Worm (Caenorhabditis elegans) whole organism, L4 larva: ENCODE data around the gene txt-18.
A peak's percentile ranks its signal among the peaks of the same experiment; 100 is the strongest.

Experiments used
- F10B5.3 ChIP-seq: sonication (generic microtip); optimal IDR thresholded peaks from 2 replicates; lab custom pipeline; 2016; ENCODE audit warnings: mild to moderate bottlenecking, missing genetic modification characterization, missing compliant biosample characterization
- F26F4.8 ChIP-seq: fragments of 200-800 bp; sonication (Bioruptor generic); conservative IDR thresholded peaks from 2 replicates; pipeline ENCODE4 v1.3.6; 2022; ENCODE audit warnings: missing genetic modification characterization, missing compliant biosample characterization
- F49E8.2 ChIP-seq: sonication (generic microtip); optimal IDR thresholded peaks from 2 replicates; lab custom pipeline; 2016; ENCODE audit warnings: missing compliant biosample characterization, mild to moderate bottlenecking, missing genetic modification characterization, borderline replicate concordance
- R02D3.7 ChIP-seq: fragments of 150-350 bp; sonication (generic microtip); optimal IDR thresholded peaks from 3 replicates; lab custom pipeline; 2014; ENCODE audit warnings: missing biosample characterization, missing genetic modification characterization
- T20F7.1 ChIP-seq: fragments of 200-800 bp; sonication (Bioruptor generic); optimal IDR thresholded peaks from 2 replicates; lab custom pipeline; 2018; ENCODE audit warnings: mild to moderate bottlenecking, missing genetic modification characterization, missing compliant biosample characterization
- Y48G9A.11 ChIP-seq: fragments of 200-800 bp; sonication (Bioruptor generic); IDR thresholded peaks from 2 replicates; pipeline ENCODE4 v1.3.6; 2022; ENCODE audit warnings: missing genetic modification reagents, missing genetic modification characterization, missing compliant biosample characterization
- Y5F2A.4 ChIP-seq: fragments of 200-800 bp; sonication (Bioruptor generic); optimal IDR thresholded peaks from 2 replicates; lab custom pipeline; 2018; ENCODE audit warnings: mild to moderate bottlenecking, missing genetic modification characterization, missing compliant biosample characterization
- ZK337.2 ChIP-seq: fragments of 200-800 bp; sonication (Bioruptor generic); IDR thresholded peaks from 2 replicates; pipeline ENCODE4 v1.3.6; 2022; ENCODE audit warnings: missing genetic modification reagents, missing genetic modification characterization, missing compliant biosample characterization
- aha-1 ChIP-seq: fragments of 150-350 bp; peaks from one replicate; lab custom pipeline; 2014; ENCODE audit warnings: missing biosample characterization, missing genetic modification characterization
- ama-1 ChIP-seq: fragments of 150-350 bp; optimal IDR thresholded peaks from 2 replicates; lab custom pipeline; 2014; ENCODE audit warnings: inconsistent platforms, mixed read lengths
- arid-1 ChIP-seq: fragments of 200-800 bp; sonication (Bioruptor generic); conservative IDR thresholded peaks from 2 replicates; pipeline ENCODE4 v1.3.6; 2022; ENCODE audit warnings: missing genetic modification reagents, missing genetic modification characterization, missing compliant biosample characterization
- ceh-20 ChIP-seq: fragments of 200-800 bp; sonication (Bioruptor generic); IDR thresholded peaks from 2 replicates; pipeline ENCODE4 v1.3.6; 2022; ENCODE audit warnings: missing genetic modification reagents, missing genetic modification characterization, missing compliant biosample characterization
- ceh-44 ChIP-seq: fragments of 200-800 bp; sonication (Bioruptor generic); IDR thresholded peaks from 2 replicates; pipeline ENCODE4 v1.3.6; 2022; ENCODE audit warnings: missing genetic modification reagents, missing genetic modification characterization, missing compliant biosample characterization
- ceh-82 ChIP-seq: sonication (generic microtip); optimal IDR thresholded peaks from 2 replicates; lab custom pipeline; 2017; ENCODE audit warnings: missing biosample characterization, missing genetic modification characterization
- cey-2 ChIP-seq: sonication (generic microtip); optimal IDR thresholded peaks from 3 replicates; lab custom pipeline; 2017; ENCODE audit warnings: missing genetic modification characterization, mild to moderate bottlenecking, missing compliant biosample characterization, antibody characterized with exemption, borderline replicate concordance; ENCODE audit not compliant: insufficient read depth
- ctbp-1 ChIP-seq: fragments of 200-800 bp; sonication (Bioruptor generic); IDR thresholded peaks from 2 replicates; pipeline ENCODE4 v1.3.6; 2022; ENCODE audit warnings: missing genetic modification reagents, missing genetic modification characterization, missing compliant biosample characterization
- daf-8 ChIP-seq: fragments of 200-800 bp; sonication (Bioruptor generic); IDR thresholded peaks from 2 replicates; pipeline ENCODE4 v1.3.6; 2022; ENCODE audit warnings: missing genetic modification characterization, missing compliant biosample characterization
- dmd-6 ChIP-seq: fragments of 200-800 bp; sonication (Bioruptor generic); IDR thresholded peaks from 2 replicates; pipeline ENCODE4 v1.3.6; 2022; ENCODE audit warnings: missing genetic modification reagents, missing genetic modification characterization, missing compliant biosample characterization
- egl-43 ChIP-seq: fragments of 200-800 bp; sonication (Bioruptor generic); IDR thresholded peaks from 2 replicates; pipeline ENCODE4 v1.3.6; 2022; ENCODE audit warnings: missing genetic modification reagents, missing genetic modification characterization, missing compliant biosample characterization
- fos-1 ChIP-seq: fragments of 150-350 bp; optimal IDR thresholded peaks from 2 replicates; lab custom pipeline; 2014; ENCODE audit warnings: missing biosample characterization, missing genetic modification characterization
- hif-1 ChIP-seq, 2 experiments: sonication (generic microtip); optimal IDR thresholded peaks; 2 replicates each; lab custom pipeline; 2016 to 2017; ENCODE audit warnings: missing compliant biosample characterization in 2 of 2, missing genetic modification characterization in 2 of 2, missing genetic modification reagents in 2 of 2, missing genotype in 2 of 2, mild to moderate bottlenecking in 1 of 2
- jun-1 ChIP-seq: fragments of 150-350 bp; optimal IDR thresholded peaks from 2 replicates; lab custom pipeline; 2014; ENCODE audit warnings: missing biosample characterization, missing genetic modification reagents, missing genetic modification characterization
- lin-1 ChIP-seq: fragments of 200-800 bp; sonication (Bioruptor generic); IDR thresholded peaks from 2 replicates; pipeline ENCODE4 v1.3.6; 2022; ENCODE audit warnings: missing genetic modification reagents, missing genetic modification characterization, missing compliant biosample characterization
- lin-13 ChIP-seq: fragments of 150-350 bp; optimal IDR thresholded peaks from 2 replicates; lab custom pipeline; 2014; ENCODE audit warnings: missing biosample characterization, missing genetic modification reagents, missing genetic modification characterization
- lin-15B ChIP-seq: fragments of 150-350 bp; sonication (generic microtip); optimal IDR thresholded peaks from 3 replicates; lab custom pipeline; 2014; ENCODE audit warnings: missing biosample characterization, missing genetic modification characterization
- lin-29 ChIP-seq: fragments of 200-800 bp; sonication (Bioruptor generic); IDR thresholded peaks from 2 replicates; pipeline ENCODE4 v1.3.6; 2022; ENCODE audit warnings: missing genetic modification reagents, missing genetic modification characterization, missing compliant biosample characterization
- lin-38 ChIP-seq: fragments of 200-800 bp; sonication (Bioruptor generic); IDR thresholded peaks from 2 replicates; pipeline ENCODE4 v1.3.6; 2022; ENCODE audit warnings: missing genetic modification reagents, missing genetic modification characterization, missing compliant biosample characterization
- lir-3 ChIP-seq: sonication (generic microtip); optimal IDR thresholded peaks from 2 replicates; lab custom pipeline; 2016; ENCODE audit warnings: mild to moderate bottlenecking, missing genetic modification characterization, missing compliant biosample characterization
- lsy-2 ChIP-seq, 2 experiments: fragments of 150-350 bp in 1 of 2; sonication (generic microtip) in 1 of 2; optimal IDR thresholded peaks; 2 replicates each; lab custom pipeline; 2014 to 2017; ENCODE audit warnings: missing biosample characterization in 2 of 2, missing genetic modification characterization in 2 of 2
- mep-1 ChIP-seq: fragments of 150-350 bp; sonication (generic microtip); optimal IDR thresholded peaks from 3 replicates; lab custom pipeline; 2014; ENCODE audit warnings: missing biosample characterization, missing genetic modification characterization
- mxl-3 ChIP-seq: fragments of 200-800 bp; sonication (Bioruptor generic); optimal IDR thresholded peaks from 2 replicates; lab custom pipeline; 2018; ENCODE audit warnings: mild to moderate bottlenecking, missing genetic modification characterization, missing compliant biosample characterization
- nhr-11 ChIP-seq: fragments of 150-350 bp; optimal IDR thresholded peaks from 2 replicates; lab custom pipeline; 2014; ENCODE audit warnings: missing biosample characterization, missing genetic modification characterization
- nhr-111 ChIP-seq: fragments of 200-800 bp; sonication (Bioruptor generic); optimal IDR thresholded peaks from 2 replicates; lab custom pipeline; 2018; ENCODE audit warnings: mild to moderate bottlenecking, missing genetic modification characterization, missing compliant biosample characterization
- nhr-237 ChIP-seq: sonication (generic microtip); optimal IDR thresholded peaks from 2 replicates; lab custom pipeline; 2017; ENCODE audit warnings: missing biosample characterization, missing genetic modification characterization
- nhr-76 ChIP-seq: fragments of 150-350 bp; optimal IDR thresholded peaks from 2 replicates; lab custom pipeline; 2014; ENCODE audit warnings: missing biosample characterization, missing genetic modification characterization
- php-3 ChIP-seq: fragments of 200-800 bp; sonication (Bioruptor generic); IDR thresholded peaks from 2 replicates; pipeline ENCODE4 v1.3.6; 2022; ENCODE audit warnings: missing genetic modification reagents, missing genetic modification characterization, missing compliant biosample characterization
- pqm-1 ChIP-seq: sonication (generic microtip); optimal IDR thresholded peaks from 2 replicates; lab custom pipeline; 2017; ENCODE audit warnings: missing biosample characterization, missing genetic modification characterization
- saeg-2 ChIP-seq: fragments of 200-800 bp; sonication (Bioruptor generic); IDR thresholded peaks from 2 replicates; pipeline ENCODE4 v1.3.6; 2022; ENCODE audit warnings: missing genetic modification reagents, missing genetic modification characterization, missing compliant biosample characterization
- spr-1 ChIP-seq: sonication (generic microtip); optimal IDR thresholded peaks from 2 replicates; lab custom pipeline; 2016; ENCODE audit warnings: mild to moderate bottlenecking, missing genetic modification characterization, missing compliant biosample characterization
- spr-3 ChIP-seq: fragments of 200-800 bp; sonication (Bioruptor generic); optimal IDR thresholded peaks from 2 replicates; lab custom pipeline; 2018; ENCODE audit warnings: mild to moderate bottlenecking, missing genetic modification characterization, missing compliant biosample characterization
- tra-1 ChIP-seq: fragments of 200-800 bp; sonication (Bioruptor generic); IDR thresholded peaks from 2 replicates; pipeline ENCODE4 v1.3.6; 2022; ENCODE audit warnings: missing genetic modification reagents, missing genetic modification characterization, missing compliant biosample characterization
- unc-39 ChIP-seq: sonication (generic microtip); optimal IDR thresholded peaks from 2 replicates; lab custom pipeline; 2017; ENCODE audit warnings: missing biosample characterization, missing genetic modification characterization
- unc-62 ChIP-seq, 3 experiments: fragments of 150-350 bp in 1 of 3; sonication (generic microtip); optimal IDR thresholded peaks in 2 of 3; peaks in 1 of 3; 1 replicate in 1 of 3; 2 replicates in 2 of 3; lab custom pipeline; 2014 to 2017; ENCODE audit warnings: missing biosample characterization in 3 of 3, missing genetic modification characterization in 3 of 3, missing genetic modification reagents in 3 of 3, missing genotype in 1 of 3
- vab-7 ChIP-seq: fragments of 200-800 bp; sonication (Bioruptor generic); IDR thresholded peaks from 2 replicates; pipeline ENCODE4 v1.3.6; 2022; ENCODE audit warnings: missing genetic modification reagents, missing genetic modification characterization, missing compliant biosample characterization
- zag-1 ChIP-seq: fragments of 150-350 bp; optimal IDR thresholded peaks from 2 replicates; lab custom pipeline; 2014; ENCODE audit warnings: missing biosample characterization, missing genetic modification characterization
- zfp-2 ChIP-seq: sonication (generic microtip); optimal IDR thresholded peaks from 2 replicates; lab custom pipeline; 2016; ENCODE audit warnings: mild to moderate bottlenecking, missing genetic modification characterization, missing compliant biosample characterization
- zip-11 ChIP-seq: fragments of 200-800 bp; sonication (Bioruptor generic); IDR thresholded peaks from 2 replicates; pipeline ENCODE4 v1.3.6; 2022; ENCODE audit warnings: missing genetic modification characterization, missing compliant biosample characterization
- zip-2 ChIP-seq: fragments of 150-350 bp; optimal IDR thresholded peaks from 2 replicates; lab custom pipeline; 2014; ENCODE audit warnings: missing biosample characterization, missing genetic modification characterization
- ztf-11 ChIP-seq: fragments of 150-350 bp; optimal IDR thresholded peaks from 2 replicates; lab custom pipeline; 2014; ENCODE audit warnings: missing biosample characterization, missing genetic modification characterization

Gene txt-18

DNA sequence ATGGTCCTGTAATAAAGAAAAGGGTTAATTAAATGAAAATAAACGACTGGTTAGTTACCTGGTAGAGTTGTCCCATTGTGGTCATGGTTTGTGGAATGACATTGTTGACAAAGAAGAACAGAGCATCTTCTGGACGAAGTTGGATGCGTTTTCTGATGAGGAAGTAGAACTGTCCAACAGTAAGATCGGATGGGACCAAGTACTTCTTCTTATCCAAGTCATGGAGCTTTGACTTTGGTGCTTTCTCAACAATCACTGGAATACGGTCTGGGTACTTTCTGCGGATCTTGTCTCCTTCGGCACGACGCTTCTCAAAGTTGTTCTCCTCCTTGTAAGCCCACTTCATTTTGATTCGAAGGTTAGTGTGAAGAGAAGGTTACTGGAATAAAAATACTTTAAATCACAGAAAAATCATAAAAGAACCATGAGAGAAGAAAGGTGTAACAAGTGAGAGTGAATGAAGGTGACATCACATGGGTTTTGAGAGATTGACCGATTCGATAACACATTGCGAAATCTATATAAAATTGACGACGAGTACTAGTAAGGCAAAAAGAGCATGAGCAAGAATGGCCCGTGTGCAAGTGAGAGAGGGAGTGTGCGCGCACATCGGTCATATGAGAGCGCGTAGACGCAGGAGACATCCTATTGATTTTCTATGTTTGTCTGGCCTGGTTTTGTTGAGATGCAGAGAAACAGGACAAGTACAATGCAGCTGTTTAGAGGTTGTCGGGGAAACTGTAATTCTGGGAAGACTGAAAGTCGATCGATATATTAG lies 3.7 kb downstream of the txt-18 start, which contains the start of gene lgg-1:
Gene lgg-1 (minus strand): TSS at position 379 of the 778 bp plus-strand sequence.
- TF ChIP-seq ZK337.2 (GFP tag; lab: Robert Waterston, UW) (no peak), F26F4.8 (GFP tag; lab: Robert Waterston, UW) (no peak), nhr-111 (GFP tag; lab: Kevin White, UChicago) (no peak), ceh-20 (GFP tag; lab: Robert Waterston, UW) (peak; percentile 60; the same call in 1 of the 2 replicates), jun-1 (tag; lab: Kevin White, UChicago) (no peak), cey-2 (tag; lab: Kevin White, UChicago) (no peak), zip-2 (tag; lab: Kevin White, UChicago) (no peak), unc-39 (no peak), spr-3 (GFP tag; lab: Kevin White, UChicago) (peak; percentile 17), arid-1 (GFP tag; lab: Robert Waterston, UW) (peak; percentile 7; the same call in 1 of the 2 replicates), php-3 (GFP tag; lab: Robert Waterston, UW) (no peak; the same call in 1 of the 2 replicates), lin-29 (GFP tag; lab: Robert Waterston, UW) (0 out of 2 replicates have a peak, but pooled peaks have one; percentile 26), T20F7.1 (no peak), egl-43 (peak; percentile 75), lin-1 (GFP tag; lab: Robert Waterston, UW) (0 out of 2 replicates have a peak, but pooled peaks have one; percentile 8), ama-1 (peak; percentile 95), daf-8 (GFP tag; lab: Robert Waterston, UW) (no peak), ztf-11 (tag; lab: Kevin White, UChicago) (no peak), nhr-237 (tag; lab: Kevin White, UChicago) (no peak), zag-1 (tag; lab: Kevin White, UChicago) (no peak), spr-1 (tag; lab: Kevin White, UChicago) (peak; percentile 39), tra-1 (no peak; the same call in 1 of the 2 replicates), nhr-76 (tag; lab: Kevin White, UChicago) (no peak), zfp-2 (tag; lab: Kevin White, UChicago) (no peak), mep-1 (tag; lab: Kevin White, UChicago) (peak; percentile 50), lir-3 (tag; lab: Kevin White, UChicago) (no peak), pqm-1 (tag; lab: Kevin White, UChicago) (no peak), hif-1 (tag; optimal IDR thresholded peaks at IDR 0.05; lab: Kevin White, UChicago) (peak in 1 of 2 experiments; percentile 20), dmd-6 (GFP tag; lab: Robert Waterston, UW) (peak; percentile 56), vab-7 (GFP tag; lab: Robert Waterston, UW) (peak; percentile 26; the same call in 1 of the 2 replicates), saeg-2 (0 out of 2 replicates have a peak, but pooled peaks have one; percentile 19), zip-11 (GFP tag; lab: Robert Waterston, UW) (no peak), Y5F2A.4 (GFP tag; lab: Kevin White, UChicago) (no peak), lsy-2 (tag; optimal IDR thresholded peaks at IDR 0.05; lab: Kevin White, UChicago) (peak; percentile 61 to 67), ceh-82 (no peak), ctbp-1 (0 out of 2 replicates have a peak, but pooled peaks have one; percentile 37), F49E8.2 (tag; lab: Kevin White, UChicago) (no peak), Y48G9A.11 (GFP tag; lab: Robert Waterston, UW) (no peak), nhr-11 (peak; percentile 55), fos-1 (tag; lab: Kevin White, UChicago) (no peak), lin-15B (no peak), unc-62 (GFP tag; optimal IDR thresholded peaks at IDR 0.05 in 1 of 2; lab: Kevin White, UChicago) (peak in 1 of 2 experiments; percentile 51), unc-62 (tag; optimal IDR thresholded peaks at IDR 0.05; lab: Kevin White, UChicago) (no peak), lin-13 (no peak), aha-1 (tag; lab: Kevin White, UChicago) (peak; percentile 96), ceh-44 (GFP tag; lab: Robert Waterston, UW) (0 out of 2 replicates have a peak, but pooled peaks have one; percentile 21), F10B5.3 (tag; lab: Kevin White, UChicago) (no peak), lin-38 (peak; percentile 39), mxl-3 (GFP tag; lab: Kevin White, UChicago) (peak; percentile 1), R02D3.7 (tag; lab: Kevin White, UChicago) (no peak)
